Worm (Caenorhabditis elegans): Measurements from ENCODE around the gene T07A5.1.

T07A5.1 gene

ce11 chrIII:10318062-10318609, 12.1 kb upstream of the T07A5.1 start, which contains the start of the genes unc-50 and ostf-4:
Gene unc-50 (minus strand): TSS chrIII:10318162.
Gene ostf-4 (minus strand): TSS chrIII:10318559.
- no peak for TF ChIP-seq sdc-2 (tag; optimal IDR thresholded peaks at IDR 0.05)
- no peak for TF ChIP-seq zip-5 (tag; optimal IDR thresholded peaks at IDR 0.05)
- no peak for TF ChIP-seq nfya-1 (tag; optimal IDR thresholded peaks at IDR 0.05)
- no peak for TF ChIP-seq fax-1 (tag; optimal IDR thresholded peaks at IDR 0.05)
- no peak for TF ChIP-seq ceh-22 (tag; optimal IDR thresholded peaks at IDR 0.05)
- TF ChIP-seq unc-3 (GFP tag; conservative IDR thresholded peaks at IDR 0.05): no peak
- TF ChIP-seq unc-3 (tag; optimal IDR thresholded peaks at IDR 0.05): no peak
- TF ChIP-seq pha-4 (tag; optimal IDR thresholded peaks at IDR 0.05): no peak
- no peak for TF ChIP-seq F13H6.1 (tag; optimal IDR thresholded peaks at IDR 0.05)
- TF ChIP-seq ceh-18 (tag; optimal IDR thresholded peaks at IDR 0.05): no peak
- no peak for TF ChIP-seq pat-9 (tag; optimal IDR thresholded peaks at IDR 0.05)
- TF ChIP-seq ref-2 (tag; optimal IDR thresholded peaks at IDR 0.05): no peak

- TF ChIP-seq elt-2 (tag; optimal IDR thresholded peaks at IDR 0.05): peak; percentile 39
- TF ChIP-seq elt-4 (tag; optimal IDR thresholded peaks at IDR 0.05): no peak
These were observed 8.2 kb upstream of the T07A5.1 start for ce11 chrIII:10314234-10314633.

- TF ChIP-seq sox-2 (GFP tag; IDR thresholded peaks at IDR 0.05) (no peak), nfya-1 (tag; optimal IDR thresholded peaks at IDR 0.05) (no peak), ceh-18 (tag; optimal IDR thresholded peaks at IDR 0.05) (no peak), fax-1 (tag; optimal IDR thresholded peaks at IDR 0.05) (no peak), sdc-2 (tag; optimal IDR thresholded peaks at IDR 0.05) (no peak), unc-42 (tag; optimal IDR thresholded peaks at IDR 0.05) (no peak), ceh-9 (tag; optimal IDR thresholded peaks at IDR 0.05) (no peak), hlh-13 (GFP tag; optimal IDR thresholded peaks at IDR 0.05) (no peak), dve-1 (tag; optimal IDR thresholded peaks at IDR 0.05) (no peak)
These were observed 5.0 kb upstream of the T07A5.1 start, which contains the start of gene T07A5.7 for ce11 chrIII:10311016-10311415. Gene T07A5.7 (minus strand): TSS chrIII:10311116.

- TF ChIP-seq gmeb-2 (tag; optimal IDR thresholded peaks at IDR 0.05) (no peak), che-1 (tag; optimal IDR thresholded peaks at IDR 0.05) (no peak), T23F11.4 (GFP tag; optimal IDR thresholded peaks at IDR 0.05) (no peak), pha-2 (tag; optimal IDR thresholded peaks at IDR 0.05) (no peak), ceh-24 (tag; optimal IDR thresholded peaks at IDR 0.05) (no peak), mec-3 (tag; optimal IDR thresholded peaks at IDR 0.05; ENCODE audit: borderline replicate concordance) (no peak), nfya-1 (tag; optimal IDR thresholded peaks at IDR 0.05) (no peak), K09A11.1 (tag; optimal IDR thresholded peaks at IDR 0.05; ENCODE audit: insufficient read depth) (no peak), ets-4 (tag; optimal IDR thresholded peaks at IDR 0.05) (no peak)
These were observed 702 bp downstream of the T07A5.1 start for ce11 chrIII:10305295-10305694.

ce11 chrIII:10300078-10300477, 5.9 kb downstream of the T07A5.1 start, which contains the start of gene vglu-3:
Gene vglu-3 (plus strand): TSS chrIII:10300378.
- TF ChIP-seq ceh-45 (GFP tag; IDR thresholded peaks at IDR 0.05) (no peak), nfya-1 (tag; optimal IDR thresholded peaks at IDR 0.05) (no peak), hlh-30 (tag; optimal IDR thresholded peaks at IDR 0.05; ENCODE audit: insufficient read depth) (no peak), ceh-48 (tag; optimal IDR thresholded peaks at IDR 0.05) (no peak), hlh-8 (tag; optimal IDR thresholded peaks at IDR 0.05) (no peak), unc-42 (tag; optimal IDR thresholded peaks at IDR 0.05) (no peak), F13H6.1 (tag; optimal IDR thresholded peaks at IDR 0.05) (no peak), ahr-1 (tag; optimal IDR thresholded peaks at IDR 0.05) (no peak), rnt-1 (tag; optimal IDR thresholded peaks at IDR 0.05) (no peak)

Measured in whole organism, late embryonic.